Worm (Caenorhabditis elegans) whole organism, mixed stage, embryonic: ENCODE measurements around the gene srh-284.

Source experiments
- bed-3 ChIP-seq: fragments of 200-800 bp; sonication (Bioruptor generic); optimal IDR thresholded peaks from 3 replicates; lab custom pipeline; 2018; ENCODE audit warnings: mild to moderate bottlenecking, missing genetic modification characterization, moderate library complexity, missing compliant biosample characterization
- ceh-39 ChIP-seq: fragments of 150-350 bp; optimal IDR thresholded peaks from 2 replicates; lab custom pipeline; 2014; ENCODE audit warnings: missing biosample characterization, missing genetic modification characterization
- ceh-43 ChIP-seq: fragments of 200-800 bp; sonication (Bioruptor generic); optimal IDR thresholded peaks from 2 replicates; lab custom pipeline; 2018; ENCODE audit warnings: mild to moderate bottlenecking, missing genetic modification characterization, moderate library complexity, missing compliant biosample characterization
- ceh-83 ChIP-seq: fragments of 200-800 bp; sonication (Bioruptor generic); optimal IDR thresholded peaks from 2 replicates; lab custom pipeline; 2018; ENCODE audit warnings: mild to moderate bottlenecking, missing genetic modification characterization, missing compliant biosample characterization
- ces-1 ChIP-seq: fragments of 150-350 bp; optimal IDR thresholded peaks from 2 replicates; lab custom pipeline; 2014; ENCODE audit warnings: missing biosample characterization, missing genetic modification reagents, missing genetic modification characterization
- cnd-1 ChIP-seq: fragments of 200-800 bp; sonication (Bioruptor generic); optimal IDR thresholded peaks from 2 replicates; lab custom pipeline; 2018; ENCODE audit warnings: mild to moderate bottlenecking, missing genetic modification characterization, missing compliant biosample characterization
- drap-1 ChIP-seq: fragments of 200-800 bp; sonication (Bioruptor generic); optimal IDR thresholded peaks from 3 replicates; lab custom pipeline; 2018; ENCODE audit warnings: mild to moderate bottlenecking, missing genetic modification characterization, missing compliant biosample characterization
- elt-1 ChIP-seq: sonication (generic microtip); optimal IDR thresholded peaks from 2 replicates; lab custom pipeline; 2017; ENCODE audit warnings: missing genetic modification characterization, mild to moderate bottlenecking, missing compliant biosample characterization, antibody characterized with exemption, moderate library complexity, borderline replicate concordance; ENCODE audit not compliant: insufficient read depth
- elt-3 ChIP-seq: fragments of 150-350 bp; optimal IDR thresholded peaks from 2 replicates; lab custom pipeline; 2014; ENCODE audit warnings: missing biosample characterization, missing genetic modification characterization
- flh-1 ChIP-seq: fragments of 200-800 bp; sonication (Bioruptor generic); optimal IDR thresholded peaks from 2 replicates; lab custom pipeline; 2018; ENCODE audit warnings: mild to moderate bottlenecking, missing genetic modification characterization, moderate library complexity, missing compliant biosample characterization
- ham-2 ChIP-seq: fragments of 200-800 bp; sonication (Bioruptor generic); optimal IDR thresholded peaks from 2 replicates; lab custom pipeline; 2018; ENCODE audit warnings: mild to moderate bottlenecking, missing genetic modification characterization, missing compliant biosample characterization
- hlh-1 ChIP-seq: fragments of 150-350 bp; optimal IDR thresholded peaks from 2 replicates; lab custom pipeline; 2014; ENCODE audit warnings: missing biosample characterization, missing genetic modification reagents, missing genetic modification characterization
- lin-13 ChIP-seq: fragments of 150-350 bp; optimal IDR thresholded peaks from 2 replicates; lab custom pipeline; 2014; ENCODE audit warnings: missing biosample characterization, missing genetic modification characterization
- lin-32 ChIP-seq: fragments of 200-800 bp; sonication (Bioruptor generic); optimal IDR thresholded peaks from 2 replicates; lab custom pipeline; 2018; ENCODE audit warnings: mild to moderate bottlenecking, missing genetic modification characterization, missing compliant biosample characterization
- lsy-2 ChIP-seq: fragments of 150-350 bp; optimal IDR thresholded peaks from 2 replicates; lab custom pipeline; 2014; ENCODE audit warnings: missing biosample characterization, missing genetic modification characterization
- mab-5 ChIP-seq: fragments of 150-350 bp; optimal IDR thresholded peaks from 2 replicates; lab custom pipeline; 2014; ENCODE audit warnings: missing biosample characterization, missing genetic modification characterization
- mep-1 ChIP-seq: fragments of 150-350 bp; optimal IDR thresholded peaks from 2 replicates; lab custom pipeline; 2017; ENCODE audit warnings: missing biosample characterization, missing genetic modification reagents, missing genetic modification characterization, inconsistent platforms
- nhr-12 ChIP-seq: fragments of 150-350 bp; optimal IDR thresholded peaks from 2 replicates; lab custom pipeline; 2014; ENCODE audit warnings: missing biosample characterization, missing genetic modification characterization
- nhr-2 ChIP-seq: fragments of 150-350 bp; optimal IDR thresholded peaks from 2 replicates; lab custom pipeline; 2014; ENCODE audit warnings: missing biosample characterization, missing genetic modification characterization
- nhr-237 ChIP-seq: fragments of 150-350 bp; optimal IDR thresholded peaks from 2 replicates; lab custom pipeline; 2014; ENCODE audit warnings: missing biosample characterization, missing genetic modification characterization
- nhr-76 ChIP-seq: sonication (generic microtip); optimal IDR thresholded peaks from 2 replicates; lab custom pipeline; 2017; ENCODE audit warnings: missing biosample characterization, missing genetic modification characterization
- pha-4 ChIP-seq: fragments of 150-350 bp; optimal IDR thresholded peaks from 2 replicates; lab custom pipeline; 2018; ENCODE audit warnings: missing biosample characterization, missing genetic modification reagents, missing genetic modification characterization
- sem-2 ChIP-seq: fragments of 200-800 bp; sonication (Bioruptor generic); optimal IDR thresholded peaks from 2 replicates; lab custom pipeline; 2018; ENCODE audit warnings: mild to moderate bottlenecking, missing genetic modification characterization, missing compliant biosample characterization
- snpc-4 ChIP-seq: fragments of 150-350 bp; optimal IDR thresholded peaks from 2 replicates; lab custom pipeline; 2014; ENCODE audit warnings: missing biosample characterization, missing genetic modification characterization
- sptf-1 ChIP-seq: sonication (generic microtip); optimal IDR thresholded peaks from 2 replicates; lab custom pipeline; 2017; ENCODE audit warnings: mild to moderate bottlenecking, missing genetic modification characterization, moderate library complexity, missing compliant biosample characterization
- tbx-8 ChIP-seq: fragments of 200-800 bp; sonication (Bioruptor generic); optimal IDR thresholded peaks from 2 replicates; lab custom pipeline; 2018; ENCODE audit warnings: mild to moderate bottlenecking, missing genetic modification characterization, moderate library complexity, missing compliant biosample characterization
- unc-120 ChIP-seq: sonication (generic microtip); optimal IDR thresholded peaks from 2 replicates; lab custom pipeline; 2017; ENCODE audit warnings: missing genetic modification characterization, missing compliant biosample characterization; ENCODE audit not compliant: poor library complexity, severe bottlenecking
- unc-39 ChIP-seq: fragments of 150-350 bp; optimal IDR thresholded peaks from 2 replicates; lab custom pipeline; 2014; ENCODE audit warnings: missing biosample characterization, missing genetic modification characterization
- unc-62 ChIP-seq: fragments of 150-350 bp; optimal IDR thresholded peaks from 2 replicates; lab custom pipeline; 2014; ENCODE audit warnings: missing biosample characterization, missing genetic modification reagents, missing genetic modification characterization
- zip-8 ChIP-seq: fragments of 150-350 bp; optimal IDR thresholded peaks from 2 replicates; lab custom pipeline; 2014; ENCODE audit warnings: missing biosample characterization, missing genetic modification characterization
- ztf-11 ChIP-seq: fragments of 150-350 bp; optimal IDR thresholded peaks from 2 replicates; lab custom pipeline; 2014; ENCODE audit warnings: missing biosample characterization, missing genetic modification characterization

The srh-284 gene

DNA sequence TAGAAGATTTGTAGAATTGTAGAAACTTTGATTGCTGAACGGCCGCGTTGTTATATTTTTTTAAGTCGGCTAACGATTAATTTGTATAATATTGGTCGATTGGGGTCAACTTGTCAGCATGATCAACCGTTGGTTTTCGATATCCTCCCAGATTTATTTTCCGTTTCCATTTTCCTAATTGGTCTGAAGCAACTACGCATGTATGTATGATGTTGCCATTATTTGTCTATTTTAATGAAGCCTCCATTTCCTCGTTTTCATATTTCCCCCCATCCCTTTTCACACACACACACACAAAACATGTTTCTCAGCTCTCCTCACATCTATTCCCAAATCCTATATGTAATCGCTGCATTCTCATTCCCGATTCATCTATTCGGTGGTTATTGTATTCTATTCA lies 33.2 kb downstream of the srh-284 start, which contains the start of gene srh-287:
Gene srh-287, plus strand, starts transcription at position 301 of the 400 bp plus-strand sequence.
- no peak for TF ChIP-seq sptf-1 (tag; lab: Kevin White, UChicago)
- TF ChIP-seq drap-1 (GFP tag; lab: Kevin White, UChicago): no peak
- TF ChIP-seq ceh-43 (GFP tag; lab: Kevin White, UChicago): no peak
- no peak for TF ChIP-seq hlh-1
- TF ChIP-seq elt-1: no peak
- TF ChIP-seq unc-62 (GFP tag; lab: Kevin White, UChicago): no peak
- TF ChIP-seq nhr-12 (tag; lab: Kevin White, UChicago): no peak
- TF ChIP-seq, all 35 proteins: peak for 0

ce11 chrV:17802519-17802918 lies 35.2 kb downstream of the srh-284 start, which contains the start of the genes Y94A7B.11 and srh-292:
Gene Y94A7B.11 (minus strand): TSS chrV:17802619.
Gene srh-292 (plus strand): TSS chrV:17802769.
- TF ChIP-seq tbx-8 (GFP tag; lab: Kevin White, UChicago) (no peak), sptf-1 (tag; lab: Kevin White, UChicago) (no peak), ham-2 (no peak), nhr-237 (tag; lab: Kevin White, UChicago) (no peak), nhr-2 (tag; lab: Kevin White, UChicago) (no peak), hlh-1 (no peak), cnd-1 (no peak), drap-1 (GFP tag; lab: Kevin White, UChicago) (no peak), pha-4 (tag; lab: Kevin White, UChicago) (no peak), unc-39 (no peak), unc-120 (tag; lab: Kevin White, UChicago) (no peak), elt-1 (no peak), ceh-83 (GFP tag; lab: Kevin White, UChicago) (no peak), lsy-2 (tag; lab: Kevin White, UChicago) (no peak), sem-2 (no peak), ztf-11 (tag; lab: Kevin White, UChicago) (no peak), ces-1 (GFP tag; lab: Kevin White, UChicago) (no peak), lin-32 (GFP tag; lab: Kevin White, UChicago) (no peak), elt-3 (tag; lab: Kevin White, UChicago) (no peak)

- TF ChIP-seq bed-3 (GFP tag; lab: Kevin White, UChicago) (no peak), ham-2 (no peak), drap-1 (GFP tag; lab: Kevin White, UChicago) (no peak), ceh-43 (GFP tag; lab: Kevin White, UChicago) (no peak), lin-13 (no peak), pha-4 (tag; lab: Kevin White, UChicago) (no peak), sptf-1 (tag; lab: Kevin White, UChicago) (no peak), zip-8 (no peak), mep-1 (tag; lab: Kevin White, UChicago) (no peak), sem-2 (no peak), nhr-76 (tag; lab: Kevin White, UChicago) (no peak), flh-1 (no peak), ceh-39 (tag; lab: Kevin White, UChicago) (no peak), ces-1 (GFP tag; lab: Kevin White, UChicago) (no peak), snpc-4 (no peak), mab-5 (tag; lab: Kevin White, UChicago) (no peak), hlh-1 (no peak)
- TF ChIP-seq, all 35 proteins: peak for 0
Observed at ce11 chrV:17805323-17805722, 38.0 kb downstream of the srh-284 start, which contains the start of gene srh-291. Gene srh-291 (plus strand): TSS chrV:17805623.

DNA sequence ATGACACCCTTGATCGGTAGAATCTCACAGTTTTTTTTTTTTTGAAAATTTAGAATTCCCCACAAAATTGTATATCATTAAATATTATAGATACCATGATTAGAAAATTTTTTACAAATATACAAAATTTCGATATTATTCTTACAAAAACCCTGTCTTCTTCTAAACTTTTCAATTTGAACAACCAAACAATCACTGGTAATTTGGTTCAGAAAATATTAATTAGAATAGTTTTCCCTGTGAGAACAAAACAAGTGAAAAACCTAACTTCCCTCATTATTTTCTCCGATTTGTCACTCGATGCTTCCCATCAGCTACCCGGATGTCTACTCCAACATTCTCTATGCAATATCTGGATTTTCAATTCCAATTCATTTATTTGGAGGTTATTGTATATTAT lies 42.7 kb downstream of the srh-284 start, which contains the start of gene srh-296:
Gene srh-296, plus strand, starts transcription at position 301 of the 400 bp plus-strand sequence.
- TF ChIP-seq unc-39: no peak
- no peak for TF ChIP-seq lin-13

DNA sequence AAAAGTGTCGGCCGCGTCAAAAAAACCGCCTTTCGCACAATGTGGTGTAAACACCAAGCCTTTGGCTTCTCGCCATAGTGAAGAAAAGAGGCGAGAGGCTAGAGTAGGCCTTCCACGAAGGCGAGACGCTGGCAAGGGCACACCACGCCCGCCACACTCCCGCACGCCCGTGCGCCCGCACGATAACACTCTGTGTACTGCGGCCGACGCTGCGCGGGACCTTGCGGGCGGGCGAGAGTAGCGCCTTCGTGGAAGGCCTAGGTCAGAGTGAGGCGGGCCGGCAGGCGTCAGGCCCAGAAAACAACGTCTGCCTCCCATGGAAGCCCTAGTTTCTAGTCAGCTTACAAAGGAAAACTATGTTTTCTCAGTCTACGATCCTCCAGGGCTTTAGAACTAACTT lies 44.8 kb downstream of the srh-284 start:
- TF ChIP-seq unc-120 (tag; lab: Kevin White, UChicago) (no peak), sem-2 (no peak), nhr-237 (tag; lab: Kevin White, UChicago) (no peak)
- TF ChIP-seq, all 35 proteins: peak for 0
